Fruit fly (Drosophila melanogaster): ENCODE data around the gene LanA.

Gene LanA

dm6 chr3L:6262644-6263404, 45.0 kb upstream of the LanA start, which contains the start of gene Ldh (continued):
- TF ChIP-seq kni (GFP tag; optimal IDR thresholded peaks at IDR 0.05) (peak; percentile 76), CG10654 (GFP tag; optimal IDR thresholded peaks at IDR 0.05) (peak; percentile 89), odd (GFP tag; optimal IDR thresholded peaks at IDR 0.05) (peak; percentile 94), Mrtf (GFP tag; IDR thresholded peaks at IDR 0.05) (peak; percentile 80), CG11093 (GFP tag; IDR thresholded peaks at IDR 0.05) (peak; percentile 85), her (GFP tag; optimal IDR thresholded peaks at IDR 0.05) (no peak), nerfin-1 (tag; optimal IDR thresholded peaks at IDR 0.05) (peak; percentile 96), CG3065 (GFP tag; optimal IDR thresholded peaks at IDR 0.05) (peak; percentile 89), CG10209 (GFP tag; optimal IDR thresholded peaks at IDR 0.05) (peak; percentile 96), sug (tag; optimal IDR thresholded peaks at IDR 0.05) (peak; percentile 95), CTCF (GFP tag; optimal IDR thresholded peaks at IDR 0.05) (peak; percentile 55), CG10366 (GFP tag; IDR thresholded peaks at IDR 0.05) (peak; percentile 86), sd (tag; optimal IDR thresholded peaks at IDR 0.05) (peak; percentile 88), Ets65A (GFP tag) (peak; percentile 97), CG7839 (tag; optimal IDR thresholded peaks at IDR 0.05) (peak; percentile 98), NC2α (GFP tag; optimal IDR thresholded peaks at IDR 0.05) (peak; percentile 69), CG4730 (GFP tag; IDR thresholded peaks at IDR 0.05) (peak; percentile 82), hb (GFP tag; IDR thresholded peaks at IDR 0.05; ENCODE audit: partially characterized antibody) (no peak), CG9876 (GFP tag; optimal IDR thresholded peaks at IDR 0.05) (no peak), CG12769 (tag; optimal IDR thresholded peaks at IDR 0.05) (peak; percentile 92), Eip74EF (GFP tag; optimal IDR thresholded peaks at IDR 0.05) (peak in 1 of 2 experiments; percentile 98), Spps (tag; optimal IDR thresholded peaks at IDR 0.05) (peak; percentile 93), D (optimal IDR thresholded peaks at IDR 0.05) (no peak), D (GFP tag; optimal IDR thresholded peaks at IDR 0.05) (peak; percentile 95), CG1647 (GFP tag; optimal IDR thresholded peaks at IDR 0.05) (peak; percentile 84), CG15514 (GFP tag; optimal IDR thresholded peaks at IDR 0.05) (peak; percentile 80), fd64A (GFP tag; optimal IDR thresholded peaks at IDR 0.05) (peak; percentile 52), CG13624 (GFP tag; optimal IDR thresholded peaks at IDR 0.05) (peak; percentile 87), CG10462 (GFP tag; optimal IDR thresholded peaks at IDR 0.05) (peak; percentile 91), Usf (GFP tag; optimal IDR thresholded peaks at IDR 0.05) (peak; percentile 87), Sry-δ (GFP tag; optimal IDR thresholded peaks at IDR 0.05) (peak; percentile 38), CG9609 (GFP tag; optimal IDR thresholded peaks at IDR 0.05) (peak; percentile 75), CG2129 (GFP tag; IDR thresholded peaks at IDR 0.05; ENCODE audit: partially characterized antibody) (no peak), Hmr (GFP tag; optimal IDR thresholded peaks at IDR 0.05) (peak; percentile 96), CG5953 (GFP tag; IDR thresholded peaks at IDR 0.05) (peak; percentile 76), CG14050 (GFP tag; IDR thresholded peaks at IDR 0.05) (peak; percentile 88), sima (GFP tag; optimal IDR thresholded peaks at IDR 0.05) (peak; percentile 70), E2f2 (GFP tag; IDR thresholded peaks at IDR 0.05) (peak; percentile 69; the same call in 1 of the 2 replicates), otp (GFP tag; IDR thresholded peaks at IDR 0.05) (peak; percentile 83), Dek (tag; optimal IDR thresholded peaks at IDR 0.05) (peak; percentile 95), CG8765 (GFP tag; IDR thresholded peaks at IDR 0.05) (peak; percentile 85), CG14710 (tag; optimal IDR thresholded peaks at IDR 0.05) (peak; percentile 97), CG12155 (GFP tag; optimal IDR thresholded peaks at IDR 0.05) (peak; percentile 93), ham (GFP tag; IDR thresholded peaks at IDR 0.05) (peak; percentile 48; the same call in 1 of the 2 replicates), CG17568 (GFP tag; optimal IDR thresholded peaks at IDR 0.05) (peak; percentile 92), CG12659 (GFP tag; optimal IDR thresholded peaks at IDR 0.05) (peak; percentile 97), sim (GFP tag; IDR thresholded peaks at IDR 0.05) (peak; percentile 87), CG16815 (GFP tag; optimal IDR thresholded peaks at IDR 0.05) (peak; percentile 94), yki (optimal IDR thresholded peaks at IDR 0.05) (no peak), gsb (GFP tag; IDR thresholded peaks at IDR 0.05) (peak; percentile 79)
